Fruit fly (Drosophila melanogaster): Measurements from ENCODE around the gene CG3815.

CG3815 gene

DNA sequence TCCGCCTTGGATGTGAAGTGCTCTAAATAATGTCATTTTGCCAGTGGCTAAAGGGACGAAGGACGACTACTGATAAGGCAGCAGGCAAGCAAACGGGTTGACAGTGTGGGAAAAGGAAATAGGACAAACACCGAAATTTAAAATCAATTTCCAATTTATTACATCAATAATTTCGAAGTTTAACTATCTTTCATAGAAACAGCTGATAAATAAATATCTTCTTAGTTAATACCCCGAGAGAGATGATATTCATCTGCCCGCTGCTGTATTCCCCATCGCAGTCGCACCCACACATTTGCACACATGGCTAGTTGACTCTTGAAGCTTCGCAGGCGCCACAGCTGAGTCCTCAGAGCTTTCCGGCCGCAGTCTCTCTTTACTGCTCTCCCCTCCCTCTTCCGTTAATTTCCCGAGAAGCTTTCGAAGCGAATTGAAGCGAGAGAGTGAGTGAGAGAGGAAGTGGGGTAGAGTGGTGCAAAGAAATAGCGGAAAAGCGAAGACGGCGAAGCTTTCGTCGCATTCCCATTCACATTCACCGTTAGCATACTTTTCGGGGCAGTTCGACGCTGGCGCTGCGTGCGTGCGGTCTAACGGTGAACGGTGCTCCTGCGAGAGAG, 21.8 kb downstream of the CG3815 start:
- TF ChIP-seq CG8478 (optimal IDR thresholded peaks at IDR 0.05) (no peak), CTCF (optimal IDR thresholded peaks at IDR 0.05) (no peak)

DNA sequence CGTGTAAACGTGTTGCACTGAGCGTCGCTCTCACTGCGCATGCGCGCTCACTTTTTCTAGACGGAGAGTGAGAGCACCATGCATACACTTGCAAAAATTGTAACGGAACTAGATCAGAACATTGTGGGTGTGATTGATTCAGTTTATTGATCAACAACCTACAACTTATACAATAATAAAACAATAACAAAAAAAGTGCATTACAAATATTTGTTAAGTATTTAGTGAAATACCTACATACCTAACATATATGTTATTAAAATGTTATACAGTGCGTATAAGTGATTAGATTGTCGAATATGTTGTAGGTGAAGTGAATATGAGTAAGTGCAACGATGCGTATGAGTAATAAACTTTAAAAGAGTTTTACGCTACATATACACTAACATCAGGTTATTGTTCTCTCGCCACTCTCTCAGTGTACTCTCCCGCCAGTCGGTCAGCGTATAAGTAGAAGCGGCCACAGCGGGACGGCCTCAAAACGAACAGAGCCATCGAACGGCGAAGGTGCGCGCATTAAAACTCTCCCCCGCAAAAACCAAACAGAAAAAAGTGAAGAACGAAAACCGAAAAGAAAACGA, 35.3 kb downstream of the CG3815 start, which contains the start of gene CG42240:
TSS of gene CG42240 (plus strand) at position 474 of the 581 bp plus-strand sequence.
- TF ChIP-seq CTCF (optimal IDR thresholded peaks at IDR 0.05) (no peak), CG8478 (optimal IDR thresholded peaks at IDR 0.05) (no peak)

DNA sequence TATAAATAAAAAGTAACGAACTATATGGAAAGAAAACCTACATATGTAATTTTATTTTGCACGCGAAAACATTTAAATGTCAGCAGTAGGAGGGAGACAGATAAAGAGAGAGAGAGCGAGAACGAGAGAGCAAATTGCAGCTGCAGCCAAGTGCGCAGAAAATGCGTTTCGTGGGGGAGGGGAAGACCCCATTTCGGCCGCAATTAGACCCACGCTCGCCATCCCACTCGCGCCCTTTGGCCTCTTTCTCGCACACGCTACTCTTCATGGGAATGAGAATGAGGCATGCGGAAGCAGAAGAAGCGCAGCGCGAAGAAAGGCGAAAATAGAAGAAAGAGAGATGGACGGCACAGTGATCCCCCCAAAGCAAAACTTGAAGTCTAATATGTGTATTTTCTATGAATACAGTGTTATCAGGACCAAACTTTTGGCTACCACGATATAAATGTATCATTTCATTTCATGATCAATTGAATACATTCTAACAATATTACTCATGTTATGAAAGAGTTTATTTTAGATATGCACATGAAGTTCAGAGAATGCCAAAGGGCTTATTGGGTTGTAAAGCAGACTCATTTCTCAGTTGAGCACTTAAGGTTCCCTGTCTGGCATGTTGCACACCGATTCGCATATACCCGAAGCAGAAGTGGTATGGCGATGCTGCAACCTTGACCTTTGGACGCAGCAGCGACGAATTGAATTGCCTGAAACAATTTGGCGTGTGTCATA, 38.0 kb downstream of the CG3815 start:
- TF ChIP-seq CG8478 (optimal IDR thresholded peaks at IDR 0.05) (no peak), CTCF (optimal IDR thresholded peaks at IDR 0.05) (no peak)

DNA sequence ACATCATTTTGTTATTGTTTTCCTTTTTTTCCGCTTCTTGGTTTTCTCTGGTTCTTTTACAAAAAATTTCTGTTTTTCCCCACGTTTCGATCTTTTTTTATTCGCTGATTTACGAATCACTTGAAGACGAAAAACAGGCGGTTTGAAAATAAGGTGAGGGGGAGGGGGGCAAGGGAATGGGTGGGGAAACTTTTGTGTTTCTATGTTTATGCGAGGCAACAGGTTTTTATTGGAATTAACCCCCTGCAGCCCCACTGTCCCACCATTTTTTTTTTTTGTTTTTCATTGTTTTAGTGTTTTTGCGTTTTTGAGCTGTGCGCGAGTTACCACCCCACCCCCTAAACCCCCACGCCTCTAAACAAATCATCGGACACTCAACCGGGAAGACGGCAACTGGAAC, 39.8 kb downstream of the CG3815 start:
- no peak for TF ChIP-seq CG8478 (optimal IDR thresholded peaks at IDR 0.05)
- TF ChIP-seq CTCF (optimal IDR thresholded peaks at IDR 0.05) = no peak

DNA sequence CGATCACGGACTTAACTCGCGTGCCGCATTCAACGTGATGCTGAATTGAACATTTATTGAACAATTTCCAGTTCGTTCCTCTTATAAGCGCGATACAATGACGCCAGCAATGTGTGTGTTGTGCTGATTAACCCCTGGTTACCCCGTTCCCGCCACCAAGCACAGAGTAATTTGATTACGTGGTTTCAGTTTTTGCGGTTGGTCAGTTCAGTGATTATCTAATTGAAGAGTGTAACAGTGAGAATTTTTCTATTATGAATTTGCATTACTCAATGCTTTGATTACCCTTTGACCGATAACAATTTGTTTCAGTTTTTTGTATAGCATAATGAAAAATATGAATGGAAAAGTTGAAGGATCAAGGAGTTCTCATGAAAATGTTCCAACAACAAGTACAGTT, 42.5 kb downstream of the CG3815 start, which contains the start of gene CG3842:
TSS of gene CG3842 (plus strand) at position 61 of the 400 bp plus-strand sequence.
- no peak for TF ChIP-seq CG8478 (optimal IDR thresholded peaks at IDR 0.05)
- TF ChIP-seq CTCF (optimal IDR thresholded peaks at IDR 0.05) = no peak

DNA sequence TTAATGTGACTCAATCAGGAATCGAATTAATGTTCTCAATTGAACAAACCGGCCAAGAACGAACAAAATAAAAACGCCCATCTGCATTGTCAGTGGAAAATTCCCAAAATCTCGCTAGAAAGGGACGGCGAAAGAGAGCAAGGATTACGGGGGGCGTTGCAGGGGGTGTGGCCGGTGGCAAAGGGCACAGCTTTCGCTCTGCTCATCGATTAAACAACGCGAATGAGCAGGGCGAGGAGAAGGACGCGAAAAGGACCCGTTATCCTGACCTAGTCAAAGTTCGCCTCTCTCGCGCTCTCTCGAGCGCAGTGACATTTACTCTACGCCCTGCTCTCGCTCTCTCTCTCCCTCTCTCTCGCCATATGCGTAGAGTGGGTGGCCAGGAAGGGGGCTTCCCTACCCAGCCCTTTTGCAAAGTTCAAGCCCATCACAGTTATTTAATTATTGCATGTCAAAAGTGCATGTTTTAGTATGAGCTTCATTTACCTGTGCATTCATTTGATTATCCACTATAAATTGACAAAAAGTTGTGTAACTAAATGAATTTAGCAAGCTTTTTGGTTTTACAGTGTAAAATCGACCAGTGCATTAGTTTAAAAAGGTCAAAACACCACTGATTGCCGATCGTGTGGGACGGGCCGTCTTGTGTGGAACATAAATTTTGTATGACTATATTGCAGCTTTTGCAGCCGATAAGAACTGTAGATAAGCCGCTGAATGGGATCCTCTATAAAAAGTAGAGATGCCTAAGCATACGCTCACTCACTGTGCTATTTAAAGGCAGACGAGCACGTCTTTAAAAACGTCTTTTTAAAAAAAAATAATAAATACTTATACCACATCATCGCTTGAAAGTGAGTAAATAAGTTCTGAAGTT, 43.8 kb downstream of the CG3815 start:
- TF ChIP-seq CG8478 (optimal IDR thresholded peaks at IDR 0.05) = no peak
- no peak for TF ChIP-seq CTCF (optimal IDR thresholded peaks at IDR 0.05)

DNA sequence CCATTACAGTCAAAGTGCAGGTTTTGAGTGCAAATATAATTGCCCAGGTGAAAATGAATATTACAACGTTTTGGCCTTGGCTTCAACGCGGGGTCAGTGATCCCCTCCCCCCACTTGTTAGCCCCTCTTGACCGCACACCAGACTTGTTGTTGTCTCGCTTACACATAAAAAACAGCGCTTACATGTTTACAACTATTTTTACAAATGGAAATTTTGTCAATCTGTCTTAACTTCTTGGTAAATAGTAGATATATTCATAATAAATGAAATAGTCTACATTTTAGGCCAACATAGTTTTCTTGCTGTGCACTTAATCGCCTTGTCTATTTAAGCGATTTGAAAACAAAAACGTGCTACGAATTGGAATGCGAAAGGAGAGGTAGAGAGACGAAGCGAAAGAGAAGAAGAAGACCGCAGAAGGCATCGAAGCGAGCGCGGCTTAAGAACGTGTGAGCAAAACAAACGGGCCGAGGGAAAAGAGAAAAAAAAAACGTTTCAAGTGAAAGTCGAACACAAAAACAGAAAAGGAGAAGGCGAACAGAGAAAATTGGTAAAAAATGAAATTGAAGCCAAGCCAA, 44.9 kb downstream of the CG3815 start:
- TF ChIP-seq CTCF (optimal IDR thresholded peaks at IDR 0.05) (no peak), CG8478 (optimal IDR thresholded peaks at IDR 0.05) (no peak)

DNA sequence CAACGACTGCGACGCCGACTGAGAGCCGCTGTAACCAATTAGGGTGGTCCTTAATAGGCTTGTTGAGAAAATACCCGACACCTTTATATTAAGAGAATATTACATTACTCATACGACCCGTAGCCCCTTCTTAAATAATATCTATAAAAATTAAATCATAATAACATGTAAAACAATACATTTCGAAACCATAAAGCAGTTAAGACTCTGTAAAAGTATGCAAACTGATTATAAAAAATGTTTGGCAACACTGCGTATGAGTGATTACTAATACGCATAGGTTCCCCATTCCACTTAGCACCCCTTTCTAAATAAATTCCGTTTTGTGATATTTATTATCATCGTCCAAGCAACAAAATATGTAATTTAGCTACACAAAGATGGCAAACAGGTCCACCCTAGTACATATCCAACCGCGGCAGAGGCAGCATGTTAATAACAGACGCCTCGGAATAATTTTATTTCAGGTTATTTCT, 45.4 kb downstream of the CG3815 start:
- TF ChIP-seq CTCF (optimal IDR thresholded peaks at IDR 0.05) (no peak), CG8478 (optimal IDR thresholded peaks at IDR 0.05) (no peak)

DNA sequence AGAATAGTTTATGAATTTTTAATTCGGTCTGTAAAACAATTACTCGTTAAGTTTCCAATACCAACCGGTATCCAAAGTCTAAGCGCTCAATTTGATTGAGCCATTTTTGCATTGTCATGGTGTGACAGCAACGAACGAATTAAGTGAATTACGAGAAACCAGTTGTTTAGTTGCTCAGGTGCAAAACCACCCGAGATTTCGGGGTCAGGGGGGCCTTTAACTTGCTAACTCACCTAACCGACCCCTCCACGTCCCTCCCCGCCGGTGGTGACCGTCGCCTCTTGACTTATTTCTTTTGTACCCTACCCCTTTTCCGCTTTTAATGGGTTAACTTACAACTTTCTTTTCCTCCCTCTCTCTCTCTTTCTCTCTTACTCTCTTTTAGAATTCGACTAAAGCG, 46.5 kb downstream of the CG3815 start:
- TF ChIP-seq CG8478 (optimal IDR thresholded peaks at IDR 0.05) = no peak
- TF ChIP-seq CTCF (optimal IDR thresholded peaks at IDR 0.05) = no peak

DNA sequence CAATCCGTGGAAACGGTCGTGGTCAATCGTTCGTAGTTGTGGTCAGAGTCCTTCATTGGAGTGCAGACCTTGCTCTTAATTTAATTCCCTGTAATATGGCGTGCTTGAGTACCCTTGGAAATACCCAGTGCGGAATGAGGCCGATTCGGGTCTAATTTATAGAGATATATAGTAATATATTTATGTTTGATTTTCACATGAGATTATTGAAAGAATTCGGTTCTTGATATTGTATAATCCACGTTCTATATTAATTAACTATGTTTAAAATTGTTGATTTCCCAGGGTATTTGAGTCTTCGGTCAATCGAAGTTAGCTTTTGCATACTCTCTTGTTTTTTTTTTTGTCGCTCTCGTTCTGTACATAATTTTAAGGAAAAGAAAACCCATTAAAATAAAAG, 48.1 kb downstream of the CG3815 start:
- no peak for TF ChIP-seq CG8478 (optimal IDR thresholded peaks at IDR 0.05)
- no peak for TF ChIP-seq CTCF (optimal IDR thresholded peaks at IDR 0.05)

DNA sequence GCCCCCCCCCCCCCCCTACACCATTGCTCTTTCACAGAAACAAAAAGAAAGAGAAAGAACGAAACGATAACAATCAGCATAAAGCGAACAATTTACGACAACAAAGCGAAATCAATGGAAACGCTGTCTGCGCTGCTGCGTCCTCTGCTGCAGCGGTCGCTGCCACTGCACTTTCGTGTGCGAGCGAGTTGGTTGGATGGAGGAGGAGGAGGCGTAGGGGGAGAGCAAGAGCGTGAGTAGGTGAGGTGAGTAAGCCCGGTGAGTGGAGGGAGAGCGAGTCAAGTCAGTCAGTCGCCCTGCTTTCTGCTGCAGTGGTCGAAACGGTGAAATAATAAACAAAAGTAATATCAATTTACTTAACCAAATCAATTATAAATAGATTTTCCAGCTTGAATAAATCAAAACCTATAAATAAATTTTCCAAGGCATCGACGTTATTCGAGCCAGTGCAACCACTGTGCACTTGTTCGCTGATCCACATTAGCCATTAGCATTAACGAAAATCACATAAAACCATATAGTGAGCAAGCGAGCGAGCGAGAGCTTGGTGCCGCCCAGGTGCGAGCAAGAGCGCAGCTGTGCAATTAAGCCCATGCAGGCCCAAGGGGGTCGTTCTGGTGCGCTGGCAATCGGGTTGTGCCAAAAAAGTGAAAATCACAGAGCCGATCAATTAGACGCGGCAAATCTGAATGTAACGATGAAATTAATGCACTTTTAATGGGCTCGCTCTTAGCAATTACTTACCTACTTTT, 48.8 kb downstream of the CG3815 start:
- TF ChIP-seq CG8478 (optimal IDR thresholded peaks at IDR 0.05) (no peak), CTCF (optimal IDR thresholded peaks at IDR 0.05) (no peak)

DNA sequence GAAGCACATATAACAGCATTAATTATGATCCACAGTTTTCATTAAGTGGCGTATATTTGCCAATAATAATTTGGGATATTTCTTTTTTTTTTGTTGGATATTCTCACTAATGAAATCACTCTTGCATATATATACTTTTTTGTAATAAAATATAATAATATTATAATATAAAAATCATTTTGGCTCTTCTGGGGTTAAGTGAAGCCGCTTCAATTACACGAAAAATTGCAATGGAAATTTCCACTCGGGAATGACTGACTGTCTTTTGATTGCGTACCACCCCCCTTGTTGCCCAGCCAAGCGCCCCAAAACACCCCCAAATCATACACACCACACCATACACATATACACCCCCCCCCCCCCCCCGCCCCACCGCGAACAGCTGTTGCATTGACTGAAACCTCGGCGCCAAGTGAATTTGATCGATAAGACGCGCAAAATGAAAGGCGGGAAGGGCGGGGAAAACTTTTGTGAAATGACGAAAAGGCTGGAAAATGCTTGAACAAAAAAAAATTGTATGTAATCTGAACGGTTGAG, 49.4 kb downstream of the CG3815 start:
- no peak for TF ChIP-seq CG8478 (optimal IDR thresholded peaks at IDR 0.05)
- no peak for TF ChIP-seq CTCF (optimal IDR thresholded peaks at IDR 0.05)

DNA sequence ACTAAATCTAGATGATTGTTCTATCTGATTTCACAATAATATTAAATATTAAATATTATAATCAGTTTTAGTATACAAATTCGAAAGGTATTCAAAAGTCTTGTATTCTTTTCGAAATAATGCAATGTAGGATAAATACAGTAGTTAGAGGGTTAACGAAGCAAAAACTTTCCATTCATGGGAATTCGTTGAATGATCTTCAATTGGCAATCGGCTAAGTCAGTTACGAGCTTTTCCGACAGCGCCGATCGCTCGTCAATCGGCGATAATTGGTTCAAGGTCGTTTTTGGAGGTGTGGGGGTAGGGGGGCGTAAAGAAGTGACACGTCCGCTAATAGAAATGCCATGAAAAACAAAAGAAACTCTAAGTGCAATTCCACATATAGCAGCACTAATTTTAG, 51.0 kb downstream of the CG3815 start:
- TF ChIP-seq CTCF (optimal IDR thresholded peaks at IDR 0.05) = no peak
- no peak for TF ChIP-seq CG8478 (optimal IDR thresholded peaks at IDR 0.05)

DNA sequence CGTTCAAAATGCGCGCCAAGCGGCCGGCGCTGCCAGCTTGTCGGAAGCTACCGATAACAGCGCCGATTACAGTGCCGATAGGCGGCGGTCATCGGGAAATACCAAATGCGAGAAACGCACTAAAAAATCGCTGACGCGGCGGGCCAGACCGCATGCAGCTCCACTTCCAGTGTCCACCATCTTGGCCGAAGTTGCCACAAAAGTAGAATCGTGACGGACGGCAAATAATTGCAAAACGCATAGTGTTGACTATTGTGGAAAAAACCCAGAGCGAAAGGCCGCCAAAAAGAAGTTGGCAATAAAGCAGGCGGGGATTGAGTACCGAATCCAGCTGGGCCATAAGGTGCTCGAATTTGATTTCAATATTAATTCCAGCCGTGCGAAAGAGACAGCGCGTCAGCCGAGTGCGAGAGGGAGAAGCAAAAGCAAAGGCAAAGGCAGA, 51.8 kb downstream of the CG3815 start, which contains the start of gene CG3847:
TSS of gene CG3847 (plus strand) at position 178 of the 442 bp plus-strand sequence.
- TF ChIP-seq CTCF (optimal IDR thresholded peaks at IDR 0.05) (peak in 1 of 2 experiments; percentile 56), CG8478 (optimal IDR thresholded peaks at IDR 0.05) (no peak)
